Fruit fly (Drosophila melanogaster): ENCODE results near the gene SoYb.
A peak's percentile ranks its signal among the peaks of the same experiment; 100 is the strongest.

The SoYb gene

DNA sequence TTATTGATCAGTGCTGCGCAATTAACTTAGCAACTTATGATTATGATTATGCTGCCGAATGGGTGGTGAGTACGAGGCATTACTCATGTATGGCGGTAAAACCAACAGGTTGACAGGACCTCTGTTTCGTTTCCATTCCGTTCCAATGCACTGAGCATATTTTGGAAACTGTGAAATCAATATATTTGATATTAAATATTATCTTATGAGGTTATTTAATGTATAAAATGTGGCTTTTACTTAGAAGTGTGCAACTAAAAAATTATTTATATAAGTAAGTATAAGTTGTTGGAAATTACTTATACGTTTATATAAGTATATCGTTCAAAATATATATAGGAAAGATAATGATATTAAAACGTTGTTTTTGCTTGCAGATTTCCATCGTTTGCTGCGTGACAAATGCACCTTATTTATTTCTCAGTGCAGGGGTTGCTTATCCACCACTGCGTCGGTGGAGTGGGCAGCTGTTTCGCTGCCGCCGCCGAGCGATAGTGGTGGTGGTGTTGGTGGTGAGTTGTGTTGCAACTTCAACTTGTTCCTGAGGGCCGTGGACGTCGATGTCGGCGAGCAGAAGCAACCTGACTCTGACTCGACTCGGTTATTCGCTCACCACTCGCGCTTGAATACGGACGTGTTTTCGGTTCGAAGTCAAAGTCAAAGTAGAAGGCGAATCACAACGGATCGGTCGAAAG is 18.3 kb downstream of the SoYb start, which contains the start of gene bib:
TSS of gene bib (plus strand) at position 568 of the 695 bp plus-strand sequence.
- peak; percentile 79 for TF ChIP-seq Rel (GFP tag; optimal IDR thresholded peaks at IDR 0.05)
- TF ChIP-seq Rel (tag; optimal IDR thresholded peaks at IDR 0.05), result peak; percentile 42
- peak; percentile 85 for TF ChIP-seq brk (GFP tag; optimal IDR thresholded peaks at IDR 0.05)
- TF ChIP-seq tai (GFP tag; optimal IDR thresholded peaks at IDR 0.05), result peak; percentile 84
- no peak for TF ChIP-seq usp (GFP tag; optimal IDR thresholded peaks at IDR 0.05)
- TF ChIP-seq ey (GFP tag; optimal IDR thresholded peaks at IDR 0.05), result peak; percentile 73
- TF ChIP-seq N (GFP tag; optimal IDR thresholded peaks at IDR 0.05), result no peak
- TF ChIP-seq Myc (optimal IDR thresholded peaks at IDR 0.05), result no peak
- TF ChIP-seq dsf (GFP tag; optimal IDR thresholded peaks at IDR 0.05; ENCODE audit: borderline replicate concordance), result peak; percentile 15
- peak; percentile 17 for TF ChIP-seq Jra (GFP tag; optimal IDR thresholded peaks at IDR 0.05)
- TF ChIP-seq woc (GFP tag; optimal IDR thresholded peaks at IDR 0.05), result peak; percentile 53
- peak; percentile 90 for TF ChIP-seq Sp1 (GFP tag; optimal IDR thresholded peaks at IDR 0.05)
- no peak for TF ChIP-seq Hr78 (GFP tag; optimal IDR thresholded peaks at IDR 0.05)
- TF ChIP-seq dmrt93B (GFP tag; optimal IDR thresholded peaks at IDR 0.05), result peak; percentile 80
- TF ChIP-seq GATAd (GFP tag; optimal IDR thresholded peaks at IDR 0.05), result no peak
- peak; percentile 66 for TF ChIP-seq CrebA (GFP tag; optimal IDR thresholded peaks at IDR 0.05; ENCODE audit: borderline replicate concordance)
- TF ChIP-seq h (GFP tag; optimal IDR thresholded peaks at IDR 0.05), result peak; percentile 81
- peak; percentile 86 for TF ChIP-seq rgr (GFP tag; optimal IDR thresholded peaks at IDR 0.05)
- TF ChIP-seq Hr83 (GFP tag; optimal IDR thresholded peaks at IDR 0.05; ENCODE audit: poor library complexity, severe bottlenecking), result peak; percentile 48
- peak; percentile 72 for TF ChIP-seq sv (GFP tag; optimal IDR thresholded peaks at IDR 0.05)
- no peak for TF ChIP-seq CG32264 (GFP tag; optimal IDR thresholded peaks at IDR 0.05)
- TF ChIP-seq foxo (GFP tag; optimal IDR thresholded peaks at IDR 0.05), result peak in 1 of 2 experiments; percentile 90
- TF ChIP-seq sage (GFP tag; optimal IDR thresholded peaks at IDR 0.05), result peak; percentile 78
- TF ChIP-seq lola (GFP tag; optimal IDR thresholded peaks at IDR 0.05), result no peak
- peak; percentile 88 for TF ChIP-seq psq (GFP tag; optimal IDR thresholded peaks at IDR 0.05)
- TF ChIP-seq Dfd (GFP tag; optimal IDR thresholded peaks at IDR 0.05), result no peak
- TF ChIP-seq br (GFP tag; optimal IDR thresholded peaks at IDR 0.05), result peak; percentile 52
- TF ChIP-seq pan (optimal IDR thresholded peaks at IDR 0.05), result no peak
- TF ChIP-seq OdsH (GFP tag; optimal IDR thresholded peaks at IDR 0.05), result peak; percentile 89
- peak; percentile 66 for TF ChIP-seq Dif (GFP tag; optimal IDR thresholded peaks at IDR 0.05; ENCODE audit: partially characterized antibody)
- peak; percentile 57 for TF ChIP-seq CG9705 (GFP tag; optimal IDR thresholded peaks at IDR 0.05)
- peak; percentile 88 for TF ChIP-seq HLH106 (tag; optimal IDR thresholded peaks at IDR 0.05)
- TF ChIP-seq fru (GFP tag; optimal IDR thresholded peaks at IDR 0.05), result peak; percentile 86
- TF ChIP-seq Hnf4 (GFP tag; optimal IDR thresholded peaks at IDR 0.05), result peak; percentile 70
- TF ChIP-seq jim (GFP tag; optimal IDR thresholded peaks at IDR 0.05), result no peak
- no peak for TF ChIP-seq dl (GFP tag; optimal IDR thresholded peaks at IDR 0.05; ENCODE audit: insufficient read depth in 1 of 2, partially characterized antibody in 2 of 2)
- no peak for TF ChIP-seq Abd-B (GFP tag; optimal IDR thresholded peaks at IDR 0.05)
- TF ChIP-seq Vsx2 (GFP tag; optimal IDR thresholded peaks at IDR 0.05; ENCODE audit: partially characterized antibody), result peak; percentile 59
- no peak for TF ChIP-seq Mio (GFP tag; optimal IDR thresholded peaks at IDR 0.05)

DNA sequence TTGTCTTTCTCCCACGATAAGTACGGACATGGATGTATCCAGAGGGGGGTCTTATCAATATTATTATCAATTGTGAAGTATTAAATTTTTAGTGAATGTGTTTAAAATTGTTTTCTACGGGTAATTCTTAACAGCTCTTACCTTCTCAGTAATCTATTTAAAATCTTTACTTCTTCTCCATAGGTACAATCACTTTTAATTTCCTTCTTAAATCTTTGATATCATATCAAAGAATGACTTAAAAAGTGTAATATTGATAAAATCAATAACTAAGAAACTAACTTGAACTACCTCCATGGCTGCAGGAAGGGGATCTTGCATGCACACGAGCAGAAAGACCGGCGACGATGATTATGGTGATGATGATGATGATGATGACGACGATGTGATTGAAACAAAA is 20.0 kb downstream of the SoYb start:
- no peak for TF ChIP-seq usp (GFP tag; optimal IDR thresholded peaks at IDR 0.05)
- TF ChIP-seq sage (GFP tag; optimal IDR thresholded peaks at IDR 0.05), result no peak
- TF ChIP-seq Vsx2 (GFP tag; optimal IDR thresholded peaks at IDR 0.05; ENCODE audit: partially characterized antibody), result no peak
- peak; percentile 29 for TF ChIP-seq woc (GFP tag; optimal IDR thresholded peaks at IDR 0.05)
- peak in 1 of 2 experiments; percentile 87 for TF ChIP-seq foxo (GFP tag; optimal IDR thresholded peaks at IDR 0.05)
- TF ChIP-seq HLH106 (tag; optimal IDR thresholded peaks at IDR 0.05), result peak; percentile 90
- TF ChIP-seq Mio (GFP tag; optimal IDR thresholded peaks at IDR 0.05), result no peak
- TF ChIP-seq fru (GFP tag; optimal IDR thresholded peaks at IDR 0.05), result peak; percentile 92
- TF ChIP-seq Dfd (GFP tag; optimal IDR thresholded peaks at IDR 0.05), result no peak
- peak; percentile 91 for TF ChIP-seq Sp1 (GFP tag; optimal IDR thresholded peaks at IDR 0.05)
- TF ChIP-seq h (GFP tag; optimal IDR thresholded peaks at IDR 0.05), result peak; percentile 87
- no peak for TF ChIP-seq GATAd (GFP tag; optimal IDR thresholded peaks at IDR 0.05)
- TF ChIP-seq Hnf4 (GFP tag; optimal IDR thresholded peaks at IDR 0.05), result peak; percentile 35
- TF ChIP-seq dsf (GFP tag; optimal IDR thresholded peaks at IDR 0.05; ENCODE audit: borderline replicate concordance), result no peak
- no peak for TF ChIP-seq dl (GFP tag; optimal IDR thresholded peaks at IDR 0.05; ENCODE audit: insufficient read depth in 1 of 2, partially characterized antibody in 2 of 2)
- no peak for TF ChIP-seq pan (optimal IDR thresholded peaks at IDR 0.05)
- TF ChIP-seq CG9705 (GFP tag; optimal IDR thresholded peaks at IDR 0.05), result peak; percentile 61
- TF ChIP-seq jim (GFP tag; optimal IDR thresholded peaks at IDR 0.05), result no peak
- no peak for TF ChIP-seq Hr78 (GFP tag; optimal IDR thresholded peaks at IDR 0.05)
- TF ChIP-seq ey (GFP tag; optimal IDR thresholded peaks at IDR 0.05), result peak; percentile 70
- TF ChIP-seq CG32264 (GFP tag; optimal IDR thresholded peaks at IDR 0.05), result no peak
- peak; percentile 13 for TF ChIP-seq br (GFP tag; optimal IDR thresholded peaks at IDR 0.05)
- peak; percentile 70 for TF ChIP-seq psq (GFP tag; optimal IDR thresholded peaks at IDR 0.05)
- no peak for TF ChIP-seq tai (GFP tag; optimal IDR thresholded peaks at IDR 0.05)
- no peak for TF ChIP-seq sv (GFP tag; optimal IDR thresholded peaks at IDR 0.05)
- TF ChIP-seq OdsH (GFP tag; optimal IDR thresholded peaks at IDR 0.05), result peak; percentile 79
- TF ChIP-seq Abd-B (GFP tag; optimal IDR thresholded peaks at IDR 0.05), result no peak
- no peak for TF ChIP-seq lola (GFP tag; optimal IDR thresholded peaks at IDR 0.05)
- TF ChIP-seq brk (GFP tag; optimal IDR thresholded peaks at IDR 0.05), result peak; percentile 51
- no peak for TF ChIP-seq N (GFP tag; optimal IDR thresholded peaks at IDR 0.05)
- TF ChIP-seq Hr83 (GFP tag; optimal IDR thresholded peaks at IDR 0.05; ENCODE audit: poor library complexity, severe bottlenecking), result no peak
- TF ChIP-seq Myc (optimal IDR thresholded peaks at IDR 0.05), result no peak
- no peak for TF ChIP-seq CrebA (GFP tag; optimal IDR thresholded peaks at IDR 0.05; ENCODE audit: borderline replicate concordance)
- peak; percentile 72 for TF ChIP-seq rgr (GFP tag; optimal IDR thresholded peaks at IDR 0.05)
- TF ChIP-seq Rel (GFP tag; optimal IDR thresholded peaks at IDR 0.05), result no peak
- peak; percentile 51 for TF ChIP-seq Rel (tag; optimal IDR thresholded peaks at IDR 0.05)
- no peak for TF ChIP-seq Dif (GFP tag; optimal IDR thresholded peaks at IDR 0.05; ENCODE audit: partially characterized antibody)
- peak; percentile 76 for TF ChIP-seq dmrt93B (GFP tag; optimal IDR thresholded peaks at IDR 0.05)
- TF ChIP-seq Jra (GFP tag; optimal IDR thresholded peaks at IDR 0.05), result peak; percentile 23
